Worm (Caenorhabditis elegans): ENCODE measurements around the gene vps-35.

DNA sequence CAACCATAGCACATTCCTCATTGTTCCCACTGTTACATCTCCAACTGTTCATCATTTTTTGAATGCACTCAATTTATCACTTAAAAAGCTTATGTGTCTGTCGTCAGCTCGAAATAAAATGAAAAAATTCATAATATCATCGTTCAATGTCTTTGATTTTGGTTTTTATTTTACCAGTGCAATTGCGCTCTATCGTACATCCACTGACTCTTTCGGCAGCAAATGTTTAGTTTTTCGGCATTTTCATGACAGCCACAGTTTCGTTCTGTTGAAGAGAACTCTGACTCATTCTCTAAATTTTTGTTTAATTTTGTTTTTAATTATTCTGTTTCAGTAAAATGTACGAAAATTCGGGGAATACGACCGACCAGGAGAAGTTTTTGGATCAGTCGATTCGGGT lies at the start of gene vps-35:
- TF ChIP-seq him-1 (tag; optimal IDR thresholded peaks at IDR 0.05) (no peak), W03F9.2 (tag; optimal IDR thresholded peaks at IDR 0.05) (no peak)
